Worm (Caenorhabditis elegans): ENCODE results near the gene F49H6.5.

Gene F49H6.5

ce11 chrV:17026289-17026688, 3.2 kb downstream of the F49H6.5 start, which contains the start of gene F49H6.15:
TSS of gene F49H6.15 (minus strand) at chrV:17026389.
- TF ChIP-seq ama-1 (optimal IDR thresholded peaks at IDR 0.05) (no peak), aly-2 (tag; optimal IDR thresholded peaks at IDR 0.05) (no peak), lin-11 (tag; optimal IDR thresholded peaks at IDR 0.05) (no peak)

- TF ChIP-seq unc-55 (GFP tag; optimal IDR thresholded peaks at IDR 0.05) (no peak), nhr-10 (tag; optimal IDR thresholded peaks at IDR 0.05) (no peak), Y55F3AM.14 (GFP tag; optimal IDR thresholded peaks at IDR 0.05) (no peak), nhr-11 (tag; optimal IDR thresholded peaks at IDR 0.05) (no peak), sma-3 (GFP tag; optimal IDR thresholded peaks at IDR 0.05) (no peak), mbf-1 (tag; optimal IDR thresholded peaks at IDR 0.05) (no peak), ceh-82 (tag; optimal IDR thresholded peaks at IDR 0.05) (no peak), mab-5 (tag; optimal IDR thresholded peaks at IDR 0.05) (no peak), ztf-4 (tag; optimal IDR thresholded peaks at IDR 0.05) (no peak)
Measured at ce11 chrV:17030430-17030829, 7.4 kb downstream of the F49H6.5 start.

DNA sequence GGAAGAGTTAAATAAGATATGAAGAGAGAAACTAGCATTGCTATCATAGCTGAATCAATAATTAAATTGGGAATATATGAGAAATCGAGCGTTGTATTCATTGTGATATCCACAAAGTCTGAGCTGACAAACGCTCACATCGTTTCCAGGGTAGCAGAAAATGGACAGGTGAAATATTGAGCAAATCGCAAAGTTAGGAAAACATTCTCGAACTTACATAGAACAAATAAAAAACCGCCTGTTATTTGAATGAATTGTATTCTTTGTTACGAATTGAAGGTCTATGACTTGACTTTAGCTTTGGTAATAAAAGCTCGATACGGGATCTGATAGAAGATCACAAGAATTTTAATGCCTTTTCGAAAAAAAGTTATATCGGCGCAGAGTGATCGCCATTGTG, 12.8 kb downstream of the F49H6.5 start, which contains the start of gene srz-94:
Gene srz-94 (minus strand): TSS at position 101 of the 400 bp plus-strand sequence.
- TF ChIP-seq nhr-6 (tag; optimal IDR thresholded peaks at IDR 0.05): no peak
- TF ChIP-seq C34F6.9 (tag; optimal IDR thresholded peaks at IDR 0.05): no peak

DNA sequence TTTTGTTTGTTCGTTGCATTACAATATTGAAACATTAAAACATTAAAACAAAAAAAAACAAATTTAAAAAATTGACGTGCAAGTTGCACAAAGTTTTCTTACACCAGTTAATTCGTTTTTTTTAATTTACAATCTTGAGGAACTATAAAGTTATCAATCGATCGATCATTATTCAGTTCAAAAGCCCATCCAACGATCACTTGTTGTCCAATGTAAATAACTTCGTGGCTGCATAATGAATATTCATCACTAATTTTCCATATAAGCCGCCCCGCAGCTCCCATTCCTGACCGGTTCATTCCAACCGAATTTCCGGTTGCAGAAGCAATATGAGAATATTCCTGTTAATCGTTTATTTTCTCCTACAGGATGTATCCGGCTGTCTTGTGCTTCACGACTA, 19.2 kb downstream of the F49H6.5 start, which contains the start of gene hpo-33:
Gene hpo-33 (plus strand): TSS at position 301 of the 400 bp plus-strand sequence.
- TF ChIP-seq ZK546.5 (tag; optimal IDR thresholded peaks at IDR 0.05): no peak
- TF ChIP-seq ama-1 (optimal IDR thresholded peaks at IDR 0.05): no peak
- no peak for TF ChIP-seq fos-1 (tag; optimal IDR thresholded peaks at IDR 0.05)
- TF ChIP-seq zag-1 (tag; optimal IDR thresholded peaks at IDR 0.05): no peak
- TF ChIP-seq ztf-1 (GFP tag; conservative IDR thresholded peaks at IDR 0.05): no peak

ce11 chrV:17044500-17044899, 21.5 kb downstream of the F49H6.5 start, which contains the start of gene F28B1.2:
TSS of gene F28B1.2 (plus strand) at chrV:17044800.
- TF ChIP-seq ZK546.5 (tag; optimal IDR thresholded peaks at IDR 0.05) (no peak), nhr-21 (tag; optimal IDR thresholded peaks at IDR 0.05) (no peak), lin-13 (GFP tag; optimal IDR thresholded peaks at IDR 0.05) (no peak), skn-1 (tag; optimal IDR thresholded peaks at IDR 0.05) (no peak), nhr-10 (tag; optimal IDR thresholded peaks at IDR 0.05) (no peak), crh-2 (tag; optimal IDR thresholded peaks at IDR 0.05) (no peak), alr-1 (tag; optimal IDR thresholded peaks at IDR 0.05) (no peak), sem-4 (tag; optimal IDR thresholded peaks at IDR 0.05) (no peak), nhr-25 (tag; optimal IDR thresholded peaks at IDR 0.05) (no peak), nhr-77 (tag; optimal IDR thresholded peaks at IDR 0.05) (no peak), F13H6.1 (tag; optimal IDR thresholded peaks at IDR 0.05) (no peak), zag-1 (tag; optimal IDR thresholded peaks at IDR 0.05) (no peak), nhr-6 (tag; optimal IDR thresholded peaks at IDR 0.05) (no peak), C34F6.9 (tag; optimal IDR thresholded peaks at IDR 0.05) (no peak), egl-27 (tag; optimal IDR thresholded peaks at IDR 0.05) (no peak), mdl-1 (tag; optimal IDR thresholded peaks at IDR 0.05) (no peak), aly-2 (tag; optimal IDR thresholded peaks at IDR 0.05) (no peak)

ce11 chrV:17059987-17060386, 36.9 kb downstream of the F49H6.5 start, which contains the start of gene sri-66:
TSS of gene sri-66 (plus strand) at chrV:17060287.
- no peak for TF ChIP-seq aly-2 (tag; optimal IDR thresholded peaks at IDR 0.05)

- no peak for TF ChIP-seq ceh-82 (tag; optimal IDR thresholded peaks at IDR 0.05)
- no peak for TF ChIP-seq gmeb-1 (tag; optimal IDR thresholded peaks at IDR 0.05)
- no peak for TF ChIP-seq ama-1 (optimal IDR thresholded peaks at IDR 0.05)
- no peak for TF ChIP-seq mdl-1 (tag; optimal IDR thresholded peaks at IDR 0.05)
- TF ChIP-seq ztf-4 (tag; optimal IDR thresholded peaks at IDR 0.05): no peak
- TF ChIP-seq nhr-237 (tag; optimal IDR thresholded peaks at IDR 0.05): no peak
- TF ChIP-seq aly-2 (tag; optimal IDR thresholded peaks at IDR 0.05): no peak
- TF ChIP-seq lsy-2 (tag; optimal IDR thresholded peaks at IDR 0.05): no peak
Measured at ce11 chrV:17061585-17061984, 38.5 kb downstream of the F49H6.5 start, which contains the start of gene F28B1.9. TSS of gene F28B1.9 (plus strand) at chrV:17061885.
